Fruit fly (Drosophila melanogaster) Kc167 (cell line): ENCODE results near the gene CG7518.

Experiments used
- Myc ChIP-seq: fragments of >200 bp; optimal IDR thresholded peaks from 2 replicates; lab custom pipeline; 2017; ENCODE audit warnings: missing external identifiers
- Sin3A ChIP-seq: fragments of >200 bp; optimal IDR thresholded peaks from 2 replicates; lab custom pipeline; 2018; ENCODE audit warnings: missing external identifiers
- insv ChIP-seq: fragments of >200 bp; optimal IDR thresholded peaks from 3 replicates; lab custom pipeline; 2018; ENCODE audit warnings: missing external identifiers
- psq ChIP-seq: fragments of >200 bp; optimal IDR thresholded peaks from 2 replicates; lab custom pipeline; 2017; ENCODE audit warnings: missing external identifiers

DNA sequence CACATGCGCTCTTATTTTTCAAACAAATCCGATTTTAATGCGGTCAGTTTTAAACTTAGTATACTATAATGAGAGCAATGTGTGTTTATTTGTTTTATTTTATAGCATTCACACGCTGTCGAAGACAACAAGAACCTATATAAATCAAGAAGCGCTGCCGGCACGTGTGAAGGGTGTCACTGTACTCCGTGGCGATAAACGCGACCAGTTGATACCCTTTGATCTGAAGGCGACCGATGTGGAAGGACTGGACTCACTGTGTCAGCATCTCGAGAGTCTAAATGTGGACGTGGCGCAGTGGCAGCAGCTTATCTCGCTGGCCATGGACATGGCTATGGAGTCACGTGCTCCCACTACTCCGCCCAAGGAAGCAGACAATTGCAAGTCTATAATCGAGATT lies 35.3 kb upstream of the CG7518 start:
- TF ChIP-seq Sin3A (lab: Kevin White, UChicago): no peak
- TF ChIP-seq insv: no peak
- TF ChIP-seq Myc (lab: Kevin White, UChicago): no peak
- no peak for TF ChIP-seq psq (lab: Kevin White, UChicago)
